Worm (Caenorhabditis elegans) whole organism, young adult: ENCODE results near the gene F42G4.2.
"Not testable (repeated sequence)": the region's sequence is repeated elsewhere in the genome, so short reads cannot be mapped to it uniquely, and the experiment has no call there.

Experiments used
- B0019.2 ChIP-seq: fragments of 200-800 bp; sonication (Bioruptor generic); conservative IDR thresholded peaks from 2 replicates; pipeline ENCODE4 v1.3.6; 2022; ENCODE audit warnings: missing genetic modification reagents, missing genetic modification characterization, missing compliant biosample characterization
- B0261.1 ChIP-seq: sonication (generic microtip); optimal IDR thresholded peaks from 2 replicates; lab custom pipeline; 2016; ENCODE audit warnings: mild to moderate bottlenecking, missing genetic modification characterization, moderate library complexity, missing compliant biosample characterization
- C06A6.2 ChIP-seq: fragments of 200-800 bp; sonication (Bioruptor generic); conservative IDR thresholded peaks from 2 replicates; pipeline ENCODE4 v1.3.6; 2022; ENCODE audit warnings: missing genetic modification characterization, missing compliant biosample characterization
- C17E4.6 ChIP-seq: fragments of 200-800 bp; sonication (Bioruptor generic); IDR thresholded peaks from 2 replicates; pipeline ENCODE4 v1.3.6; 2022; ENCODE audit warnings: missing genetic modification reagents, missing genetic modification characterization, missing compliant biosample characterization
- F39B2.1 ChIP-seq: fragments of 200-800 bp; sonication (Bioruptor generic); IDR thresholded peaks from 2 replicates; pipeline ENCODE4 v1.3.6; 2022; ENCODE audit warnings: missing genetic modification reagents, missing genetic modification characterization, missing compliant biosample characterization
- Y53G8AR.9 ChIP-seq: fragments of 200-800 bp; sonication (Bioruptor generic); conservative IDR thresholded peaks from 2 replicates; pipeline ENCODE4 v1.3.6; 2022; ENCODE audit warnings: missing genetic modification reagents, missing genetic modification characterization, missing compliant biosample characterization
- aptf-2 ChIP-seq: fragments of 200-800 bp; sonication (Bioruptor generic); conservative IDR thresholded peaks from 2 replicates; pipeline ENCODE4 v1.3.6; 2022; ENCODE audit warnings: missing genetic modification reagents, missing genetic modification characterization, missing compliant biosample characterization
- ceh-100 ChIP-seq: fragments of 200-800 bp; sonication (Bioruptor generic); IDR thresholded peaks from 2 replicates; pipeline ENCODE4 v1.3.6; 2022; ENCODE audit warnings: missing genetic modification reagents, missing genetic modification characterization, missing compliant biosample characterization
- ceh-58 ChIP-seq: fragments of 200-800 bp; sonication (Bioruptor generic); IDR thresholded peaks from 2 replicates; pipeline ENCODE4 v1.3.6; 2022; ENCODE audit warnings: missing genetic modification characterization, missing compliant biosample characterization
- dox-1 ChIP-seq: fragments of 200-800 bp; sonication (Bioruptor generic); IDR thresholded peaks from 2 replicates; pipeline ENCODE4 v1.3.6; 2022; ENCODE audit warnings: missing genetic modification reagents, missing genetic modification characterization, missing compliant biosample characterization
- egl-18 ChIP-seq: fragments of 200-800 bp; sonication (Bioruptor generic); IDR thresholded peaks from 2 replicates; pipeline ENCODE4 v1.3.6; 2022; ENCODE audit warnings: missing genetic modification reagents, missing genetic modification characterization, missing compliant biosample characterization
- ekl-4 ChIP-seq: fragments of 200-800 bp; sonication (Bioruptor generic); IDR thresholded peaks from 2 replicates; pipeline ENCODE4 v1.3.6; 2022; ENCODE audit warnings: missing genetic modification reagents, missing genetic modification characterization, missing compliant biosample characterization
- gei-17 ChIP-seq: fragments of 200-800 bp; sonication (Bioruptor generic); optimal IDR thresholded peaks from 2 replicates; lab custom pipeline; 2018; ENCODE audit warnings: mild to moderate bottlenecking, missing genetic modification characterization, missing compliant biosample characterization
- hmg-20 ChIP-seq: fragments of 200-800 bp; sonication (Bioruptor generic); IDR thresholded peaks from 2 replicates; pipeline ENCODE4 v1.3.6; 2022; ENCODE audit warnings: missing genetic modification reagents, missing genetic modification characterization, missing compliant biosample characterization
- lag-1 ChIP-seq: fragments of 200-800 bp; sonication (Bioruptor generic); IDR thresholded peaks from 2 replicates; pipeline ENCODE4 v1.3.6; 2022; ENCODE audit warnings: missing genetic modification reagents, missing genetic modification characterization, missing compliant biosample characterization
- let-526 ChIP-seq: fragments of 200-800 bp; sonication (Bioruptor generic); IDR thresholded peaks from 2 replicates; pipeline ENCODE4 v1.3.6; 2022; ENCODE audit warnings: missing genetic modification reagents, missing genetic modification characterization, missing compliant biosample characterization
- lin-26 ChIP-seq: fragments of 200-800 bp; sonication (Bioruptor generic); IDR thresholded peaks from 2 replicates; pipeline ENCODE4 v1.3.6; 2022; ENCODE audit warnings: missing genetic modification reagents, missing genetic modification characterization, missing compliant biosample characterization
- lin-40 ChIP-seq: sonication (generic microtip); optimal IDR thresholded peaks from 2 replicates; lab custom pipeline; 2016; ENCODE audit warnings: missing genetic modification characterization, mild to moderate bottlenecking, missing compliant biosample characterization, missing genotype, missing genetic modification reagents
- lin-54 ChIP-seq: fragments of 200-800 bp; sonication (Bioruptor generic); optimal IDR thresholded peaks from 2 replicates; lab custom pipeline; 2018; ENCODE audit warnings: mild to moderate bottlenecking, missing genetic modification characterization, missing compliant biosample characterization
- lir-1 ChIP-seq: fragments of 200-800 bp; sonication (Bioruptor generic); conservative IDR thresholded peaks from 2 replicates; pipeline ENCODE4 v1.3.6; 2022; ENCODE audit warnings: missing genetic modification reagents, missing genetic modification characterization, missing compliant biosample characterization
- madf-3 ChIP-seq: fragments of 200-800 bp; sonication (Bioruptor generic); IDR thresholded peaks from 2 replicates; pipeline ENCODE4 v1.3.6; 2022; ENCODE audit warnings: missing genetic modification reagents, missing genetic modification characterization, missing compliant biosample characterization
- madf-6 ChIP-seq: fragments of 200-800 bp; sonication (Bioruptor generic); IDR thresholded peaks from 2 replicates; pipeline ENCODE4 v1.3.6; 2022; ENCODE audit warnings: missing genetic modification reagents, missing genetic modification characterization, missing compliant biosample characterization
- nfyb-1 ChIP-seq: fragments of 200-800 bp; sonication (Bioruptor generic); IDR thresholded peaks from 2 replicates; pipeline ENCODE4 v1.3.6; 2022; ENCODE audit warnings: missing genetic modification reagents, missing genetic modification characterization, missing compliant biosample characterization
- pbrm-1 ChIP-seq: fragments of 200-800 bp; sonication (Bioruptor generic); IDR thresholded peaks from 2 replicates; pipeline ENCODE4 v1.3.6; 2022; ENCODE audit warnings: missing genetic modification reagents, missing genetic modification characterization, missing compliant biosample characterization
- rcor-1 ChIP-seq: fragments of 200-800 bp; sonication (Bioruptor generic); IDR thresholded peaks from 2 replicates; pipeline ENCODE4 v1.3.6; 2022; ENCODE audit warnings: missing genetic modification reagents, missing genetic modification characterization, missing compliant biosample characterization
- sdz-38 ChIP-seq: sonication (generic microtip); optimal IDR thresholded peaks from 2 replicates; lab custom pipeline; 2016; ENCODE audit warnings: missing genotype, missing genetic modification characterization, missing compliant biosample characterization
- sea-2 ChIP-seq: fragments of 200-800 bp; sonication (Bioruptor generic); IDR thresholded peaks from 2 replicates; pipeline ENCODE4 v1.3.6; 2022; ENCODE audit warnings: missing genetic modification characterization, missing compliant biosample characterization
- snpc-4 ChIP-seq, 5 experiments: fragments of 150-350 bp in 1 of 5; sonication (generic microtip) in 4 of 5; optimal IDR thresholded peaks; 2 replicates each; lab custom pipeline; 2014 to 2018; ENCODE audit warnings: missing genetic modification characterization in 5 of 5, missing biosample characterization in 3 of 5, antibody characterized with exemption in 2 of 5, mild to moderate bottlenecking in 2 of 5, missing compliant biosample characterization in 2 of 5, missing genotype in 2 of 5, moderate library complexity in 2 of 5, missing genetic modification reagents in 1 of 5
- unc-130 ChIP-seq: sonication (generic microtip); optimal IDR thresholded peaks from 2 replicates; lab custom pipeline; 2016; ENCODE audit warnings: missing genetic modification reagents, missing genetic modification characterization, missing compliant biosample characterization
- unc-62 ChIP-seq: fragments of 150-350 bp; optimal IDR thresholded peaks from 2 replicates; lab custom pipeline; 2014; ENCODE audit warnings: missing biosample characterization, missing genetic modification reagents, missing genetic modification characterization
- zfh-2 ChIP-seq: fragments of 200-800 bp; sonication (Bioruptor generic); conservative IDR thresholded peaks from 2 replicates; pipeline ENCODE4 v1.3.6; 2022; ENCODE audit warnings: missing genetic modification reagents, missing genetic modification characterization, missing compliant biosample characterization
- ztf-22 ChIP-seq: fragments of 200-800 bp; sonication (Bioruptor generic); optimal IDR thresholded peaks from 2 replicates; lab custom pipeline; 2018; ENCODE audit warnings: mild to moderate bottlenecking, missing genetic modification characterization, moderate library complexity, missing compliant biosample characterization
- ztf-26 ChIP-seq: sonication (generic microtip); optimal IDR thresholded peaks from 2 replicates; lab custom pipeline; 2017; ENCODE audit warnings: missing genetic modification characterization, missing compliant biosample characterization
- ztf-6 ChIP-seq: fragments of 200-800 bp; sonication (Bioruptor generic); IDR thresholded peaks from 2 replicates; pipeline ENCODE4 v1.3.6; 2022; ENCODE audit warnings: missing genetic modification reagents, missing genetic modification characterization, missing compliant biosample characterization

F42G4.2 gene

DNA sequence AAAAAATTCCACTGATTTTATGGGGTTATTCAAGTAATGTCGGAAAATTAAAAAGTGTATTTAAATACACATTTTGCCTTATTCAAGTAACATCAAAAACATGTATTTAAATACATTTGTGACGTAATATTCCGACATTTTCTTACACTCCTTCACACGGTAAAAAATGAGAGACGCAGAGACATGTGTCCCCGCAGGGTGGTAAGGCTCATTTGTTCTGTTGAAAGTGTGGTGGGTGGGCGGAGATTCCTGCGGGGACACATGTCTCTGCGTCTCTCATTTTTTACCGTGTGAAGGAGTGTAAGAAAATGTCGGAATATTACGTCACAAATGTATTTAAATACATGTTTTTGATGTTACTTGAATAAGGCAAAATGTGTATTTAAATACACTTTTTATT is 31.3 kb upstream of the F42G4.2 start (continued):
- TF ChIP-seq lin-26 (GFP tag; lab: Robert Waterston, UW) (peak; percentile 66; the same call in 1 of the 2 replicates), lin-54 (GFP tag; lab: Kevin White, UChicago) (peak; percentile 41), aptf-2 (GFP tag; lab: Robert Waterston, UW) (peak; percentile 44; the same call in 1 of the 2 replicates), egl-18 (GFP tag; lab: Robert Waterston, UW) (peak; percentile 41; the same call in 1 of the 2 replicates), lag-1 (GFP tag; lab: Robert Waterston, UW) (peak; percentile 65; the same call in 1 of the 2 replicates), C17E4.6 (GFP tag; lab: Robert Waterston, UW) (0 out of 2 replicates have a peak, but pooled peaks have one; percentile 39), hmg-20 (GFP tag; lab: Robert Waterston, UW) (peak; percentile 81), snpc-4 (tag; optimal IDR thresholded peaks at IDR 0.05; lab: Kevin White, UChicago) (peak in 2 of 4 experiments; percentile 42 to 58), F39B2.1 (GFP tag; lab: Robert Waterston, UW) (peak; percentile 100), gei-17 (GFP tag; lab: Kevin White, UChicago) (peak; percentile 11), ztf-6 (peak; percentile 63; the same call in 1 of the 2 replicates), let-526 (GFP tag; lab: Robert Waterston, UW) (peak; percentile 91), rcor-1 (GFP tag; lab: Robert Waterston, UW) (peak; percentile 91), nfyb-1 (GFP tag; lab: Robert Waterston, UW) (peak; percentile 94), Y53G8AR.9 (GFP tag; lab: Robert Waterston, UW) (peak; percentile 97), C06A6.2 (GFP tag; lab: Robert Waterston, UW) (peak; percentile 92), ceh-100 (GFP tag; lab: Robert Waterston, UW) (peak; percentile 76)
- not testable (repeated sequence) for TF ChIP-seq snpc-4 (GFP tag; optimal IDR thresholded peaks at IDR 0.05; lab: Kevin White, UChicago)

DNA sequence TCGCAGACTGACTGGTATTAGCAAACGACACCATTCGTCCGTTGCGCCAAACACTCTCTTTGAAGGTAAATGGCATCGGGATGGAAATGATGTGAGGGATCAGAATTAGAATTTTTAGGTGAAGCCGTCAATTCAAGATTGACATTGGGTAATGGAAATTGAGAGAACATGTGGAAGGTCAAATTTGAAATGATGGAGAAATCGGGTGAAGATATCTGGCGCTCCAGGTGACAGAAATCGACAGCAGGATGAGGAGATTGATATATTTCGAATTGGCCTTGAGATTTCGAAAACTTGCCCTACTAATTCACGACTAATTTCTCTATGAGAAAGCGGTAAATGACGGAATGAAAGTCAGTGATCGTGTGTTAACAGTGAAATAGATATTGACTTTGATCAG is 25.2 kb upstream of the F42G4.2 start:
- TF ChIP-seq lin-40 (tag; lab: Kevin White, UChicago) (no peak), unc-62 (no peak), ztf-26 (tag; lab: Kevin White, UChicago) (no peak), madf-3 (no peak), lin-26 (GFP tag; lab: Robert Waterston, UW) (no peak), dox-1 (no peak), sea-2 (GFP tag; lab: Robert Waterston, UW) (no peak), madf-6 (GFP tag; lab: Robert Waterston, UW) (no peak), B0019.2 (no peak), ceh-58 (GFP tag; lab: Robert Waterston, UW) (no peak), B0261.1 (tag; lab: Kevin White, UChicago) (no peak), ztf-22 (GFP tag; lab: Kevin White, UChicago) (no peak), ekl-4 (GFP tag; lab: Robert Waterston, UW) (no peak), unc-130 (GFP tag; lab: Kevin White, UChicago) (no peak), sdz-38 (no peak), lir-1 (GFP tag; lab: Robert Waterston, UW) (no peak)

DNA sequence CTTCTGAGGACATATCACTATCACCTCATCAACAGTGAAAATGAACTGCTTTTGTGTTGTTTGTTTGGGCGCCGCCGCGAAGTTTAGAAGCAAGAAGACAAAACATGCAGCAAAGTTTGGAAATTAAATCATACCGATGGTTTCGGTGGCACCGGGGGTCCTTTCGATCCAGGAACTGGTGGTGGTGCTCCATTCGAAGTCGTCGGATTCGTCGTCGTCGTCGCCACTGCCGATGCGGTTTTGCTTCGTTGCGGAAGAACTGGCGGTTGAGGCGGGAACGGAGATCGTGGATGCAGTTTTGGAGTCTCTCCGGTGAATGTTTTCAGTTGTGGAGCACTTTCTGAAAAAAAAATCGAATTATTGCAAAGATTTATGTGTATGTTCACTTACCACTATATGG is 24.2 kb upstream of the F42G4.2 start:
- no peak for TF ChIP-seq pbrm-1 (GFP tag; lab: Robert Waterston, UW)
- peak; percentile 51; the same call in 1 of the 2 replicates for TF ChIP-seq zfh-2 (GFP tag; lab: Robert Waterston, UW)
- no peak for TF ChIP-seq unc-130 (GFP tag; lab: Kevin White, UChicago)
